Fruit fly (Drosophila melanogaster) whole organism, prepupa: ENCODE results near the gene AdamTS-B.

Experiments used
- CG10631 ChIP-seq: fragments of 200-800 bp; sonication (Bioruptor generic); optimal IDR thresholded peaks from 2 replicates; lab custom pipeline; 2016; ENCODE audit warnings: missing biosample characterization, missing genetic modification characterization
- CG10669 ChIP-seq: fragments of 200-800 bp; sonication (Bioruptor generic); optimal IDR thresholded peaks from 3 replicates; lab custom pipeline; 2018; ENCODE audit warnings: missing biosample characterization, mild to moderate bottlenecking, missing genetic modification characterization, moderate library complexity
- CG11294 ChIP-seq: fragments of 200-800 bp; sonication (Bioruptor generic); IDR thresholded peaks from 2 replicates; pipeline ENCODE4 v1.3.6; 2022; ENCODE audit warnings: missing biosample characterization, missing genetic modification characterization
- CG11762 ChIP-seq: fragments of 200-800 bp; sonication (Bioruptor generic); optimal IDR thresholded peaks from 3 replicates; lab custom pipeline; 2016; ENCODE audit warnings: missing biosample characterization, missing genetic modification characterization; ENCODE audit not compliant: insufficient read depth
- CG11902 ChIP-seq: fragments of 200-800 bp; sonication (Bioruptor generic); optimal IDR thresholded peaks from 3 replicates; lab custom pipeline; 2016; ENCODE audit warnings: missing biosample characterization, missing genetic modification characterization
- CG1621 ChIP-seq: fragments of 200-800 bp; sonication (Bioruptor generic); optimal IDR thresholded peaks from 3 replicates; lab custom pipeline; 2018; ENCODE audit warnings: missing biosample characterization, mild to moderate bottlenecking, missing genetic modification characterization
- CG3032 ChIP-seq: fragments of 200-800 bp; optimal IDR thresholded peaks from 2 replicates; lab custom pipeline; 2019; ENCODE audit warnings: missing biosample characterization, mild to moderate bottlenecking, missing genetic modification characterization, moderate library complexity
- CG34406 ChIP-seq: fragments of 200-800 bp; sonication (Bioruptor generic); optimal IDR thresholded peaks from 3 replicates; lab custom pipeline; 2016; ENCODE audit warnings: missing biosample characterization, missing genetic modification characterization
- CG3919 ChIP-seq: fragments of 200-800 bp; sonication (Bioruptor generic); optimal IDR thresholded peaks from 3 replicates; lab custom pipeline; 2016; ENCODE audit warnings: missing biosample characterization, missing genetic modification characterization
- CG4318 ChIP-seq: fragments of 200-800 bp; sonication (Bioruptor generic); optimal IDR thresholded peaks from 3 replicates; lab custom pipeline; 2017; ENCODE audit warnings: missing biosample characterization, mild to moderate bottlenecking, missing genetic modification characterization
- CG6163 ChIP-seq: fragments of 200-800 bp; sonication (Bioruptor generic); IDR thresholded peaks from 3 replicates; pipeline ENCODE4 v1.3.6; 2022; ENCODE audit warnings: missing biosample characterization, missing genetic modification characterization
- CG6276 ChIP-seq: fragments of 200-800 bp; sonication (Bioruptor generic); optimal IDR thresholded peaks from 2 replicates; lab custom pipeline; 2017; ENCODE audit warnings: missing biosample characterization, mild to moderate bottlenecking, missing genetic modification characterization
- CG6808 ChIP-seq: fragments of 200-800 bp; sonication (Bioruptor generic); optimal IDR thresholded peaks from 3 replicates; lab custom pipeline; 2017; ENCODE audit warnings: missing biosample characterization, missing genetic modification characterization, mild to moderate bottlenecking, moderate library complexity, missing genetic modification reagents
- CG6854 ChIP-seq: fragments of 200-800 bp; sonication (Bioruptor generic); optimal IDR thresholded peaks from 2 replicates; lab custom pipeline; 2017; ENCODE audit warnings: missing biosample characterization, mild to moderate bottlenecking, missing genetic modification characterization
- CG7368 ChIP-seq: fragments of 200-800 bp; sonication (Bioruptor generic); optimal IDR thresholded peaks from 3 replicates; lab custom pipeline; 2016; ENCODE audit warnings: missing biosample characterization, missing genetic modification characterization
- CG8119 ChIP-seq: fragments of 200-800 bp; sonication (Bioruptor generic); IDR thresholded peaks from 3 replicates; pipeline ENCODE4 v1.3.6; 2022; ENCODE audit warnings: missing biosample characterization, missing genetic modification characterization
- CG8319 ChIP-seq: fragments of 200-800 bp; sonication (Bioruptor generic); optimal IDR thresholded peaks from 3 replicates; lab custom pipeline; 2016; ENCODE audit warnings: missing biosample characterization, missing genetic modification characterization
- CG8632 ChIP-seq: fragments of 200-800 bp; sonication (Bioruptor generic); optimal IDR thresholded peaks from 3 replicates; lab custom pipeline; 2016; ENCODE audit warnings: missing biosample characterization, missing genetic modification characterization
- CG9139 ChIP-seq: fragments of 200-800 bp; sonication (Bioruptor generic); optimal IDR thresholded peaks from 3 replicates; lab custom pipeline; 2017; ENCODE audit warnings: missing biosample characterization, mild to moderate bottlenecking, missing genetic modification characterization
- Eip75B ChIP-seq: fragments of 200-800 bp; sonication (Bioruptor generic); optimal IDR thresholded peaks from 3 replicates; lab custom pipeline; 2016; ENCODE audit warnings: missing biosample characterization, missing genetic modification characterization
- Eip93F ChIP-seq: fragments of 200-800 bp; sonication (Bioruptor generic); optimal IDR thresholded peaks from 2 replicates; lab custom pipeline; 2016; ENCODE audit warnings: missing biosample characterization, mild to moderate bottlenecking, missing genetic modification characterization
- Ets96B ChIP-seq: fragments of 200-800 bp; optimal IDR thresholded peaks from 2 replicates; lab custom pipeline; 2019; ENCODE audit warnings: missing biosample characterization, mild to moderate bottlenecking, missing genetic modification characterization, moderate library complexity
- Gug ChIP-seq: fragments of 200-800 bp; sonication (Bioruptor generic); IDR thresholded peaks from 2 replicates; pipeline ENCODE4 v1.3.6; 2022; ENCODE audit warnings: missing biosample characterization, missing genetic modification characterization
- Hr39 ChIP-seq: fragments of 200-800 bp; sonication (Bioruptor generic); optimal IDR thresholded peaks from 2 replicates; lab custom pipeline; 2016; ENCODE audit warnings: missing biosample characterization, missing genetic modification characterization
- Hr4 ChIP-seq: fragments of 200-800 bp; sonication (Bioruptor generic); optimal IDR thresholded peaks from 3 replicates; lab custom pipeline; 2016; ENCODE audit warnings: missing biosample characterization, missing genetic modification characterization
- Lpt ChIP-seq: fragments of 200-800 bp; sonication (Bioruptor generic); optimal IDR thresholded peaks from 3 replicates; lab custom pipeline; 2016; ENCODE audit warnings: missing biosample characterization, missing genetic modification characterization
- Met ChIP-seq: fragments of 200-800 bp; sonication (Bioruptor generic); optimal IDR thresholded peaks from 3 replicates; lab custom pipeline; 2016; ENCODE audit warnings: missing biosample characterization, missing genetic modification characterization
- OdsH ChIP-seq: fragments of 200-800 bp; sonication (Bioruptor generic); optimal IDR thresholded peaks from 3 replicates; lab custom pipeline; 2016; ENCODE audit warnings: missing biosample characterization, missing genetic modification characterization
- Smox ChIP-seq: fragments of 200-800 bp; sonication (Bioruptor generic); optimal IDR thresholded peaks from 3 replicates; lab custom pipeline; 2016; ENCODE audit warnings: missing biosample characterization, missing genetic modification characterization
- Sox102F ChIP-seq: fragments of 200-800 bp; sonication (Bioruptor generic); optimal IDR thresholded peaks from 2 replicates; lab custom pipeline; 2016; ENCODE audit warnings: missing biosample characterization, mild to moderate bottlenecking, missing genetic modification characterization
- Sox14 ChIP-seq: fragments of 200-800 bp; sonication (Bioruptor generic); optimal IDR thresholded peaks from 3 replicates; lab custom pipeline; 2016; ENCODE audit warnings: missing biosample characterization, missing genetic modification characterization
- achi ChIP-seq: fragments of 200-800 bp; sonication (Bioruptor generic); optimal IDR thresholded peaks from 3 replicates; lab custom pipeline; 2016; ENCODE audit warnings: missing biosample characterization, missing genetic modification characterization
- acj6 ChIP-seq: fragments of 200-800 bp; sonication (Bioruptor generic); optimal IDR thresholded peaks from 3 replicates; lab custom pipeline; 2016; ENCODE audit warnings: missing biosample characterization, missing genetic modification characterization
- cyc ChIP-seq: fragments of 200-800 bp; sonication (Bioruptor generic); optimal IDR thresholded peaks from 3 replicates; lab custom pipeline; 2016; ENCODE audit warnings: missing biosample characterization, missing genetic modification characterization
- dac ChIP-seq: fragments of 200-800 bp; sonication (Bioruptor generic); optimal IDR thresholded peaks from 2 replicates; lab custom pipeline; 2017; ENCODE audit warnings: missing biosample characterization, mild to moderate bottlenecking, missing genetic modification characterization
- dsx ChIP-seq: fragments of 200-800 bp; optimal IDR thresholded peaks from 3 replicates; lab custom pipeline; 2019; ENCODE audit warnings: missing biosample characterization, mild to moderate bottlenecking, missing genetic modification characterization, moderate library complexity; ENCODE audit not compliant: poor library complexity, severe bottlenecking
- eg ChIP-seq: fragments of 200-800 bp; sonication (Bioruptor generic); IDR thresholded peaks from 3 replicates; pipeline ENCODE4 v1.3.6; 2022; ENCODE audit warnings: missing biosample characterization, missing genetic modification characterization
- esn ChIP-seq: fragments of 200-800 bp; sonication (Bioruptor generic); optimal IDR thresholded peaks from 2 replicates; lab custom pipeline; 2016; ENCODE audit warnings: missing biosample characterization, mild to moderate bottlenecking, missing genetic modification characterization, moderate library complexity
- fd59A ChIP-seq: fragments of 200-800 bp; sonication (Bioruptor generic); optimal IDR thresholded peaks from 2 replicates; lab custom pipeline; 2017; ENCODE audit warnings: missing biosample characterization, mild to moderate bottlenecking, missing genetic modification characterization, missing genetic modification reagents
- fd85E ChIP-seq: fragments of 200-800 bp; sonication (Bioruptor generic); optimal IDR thresholded peaks from 3 replicates; lab custom pipeline; 2016; ENCODE audit warnings: missing biosample characterization, missing genetic modification characterization
- fkh ChIP-seq: fragments of 200-800 bp; sonication (Bioruptor generic); optimal IDR thresholded peaks from 3 replicates; lab custom pipeline; 2017; ENCODE audit warnings: missing biosample characterization, mild to moderate bottlenecking, missing genetic modification characterization, moderate library complexity
- lz ChIP-seq: fragments of 200-800 bp; sonication (Bioruptor generic); optimal IDR thresholded peaks from 3 replicates; lab custom pipeline; 2016; ENCODE audit warnings: missing biosample characterization, missing genetic modification characterization
- pdm3 ChIP-seq: fragments of 200-800 bp; sonication (Bioruptor generic); optimal IDR thresholded peaks from 3 replicates; lab custom pipeline; 2016; ENCODE audit warnings: missing biosample characterization, missing genetic modification characterization
- salr ChIP-seq, 2 experiments: fragments of 200-800 bp; sonication (Bioruptor generic); optimal IDR thresholded peaks; 3 replicates each; lab custom pipeline; 2016 to 2018; ENCODE audit warnings: missing biosample characterization in 2 of 2, missing genetic modification characterization in 2 of 2, mild to moderate bottlenecking in 1 of 2
- ss ChIP-seq, 2 experiments: fragments of 200-800 bp; sonication (Bioruptor generic); optimal IDR thresholded peaks; 2 replicates in 1 of 2; 3 replicates in 1 of 2; lab custom pipeline; 2017 to 2018; ENCODE audit warnings: mild to moderate bottlenecking in 2 of 2, missing biosample characterization in 2 of 2, missing genetic modification characterization in 2 of 2, moderate library complexity in 1 of 2
- svp ChIP-seq: fragments of 200-800 bp; sonication (Bioruptor generic); peaks from one replicate; lab custom pipeline; 2016; ENCODE audit warnings: missing biosample characterization, missing genetic modification characterization
- topi ChIP-seq: fragments of 200-800 bp; sonication (Bioruptor generic); optimal IDR thresholded peaks from 3 replicates; lab custom pipeline; 2016; ENCODE audit warnings: missing biosample characterization, missing genetic modification characterization

The AdamTS-B gene

dm6 chrX:5737157-5737556 is 38.8 kb downstream of the AdamTS-B start (continued):
- no peak for TF ChIP-seq Eip93F
- TF ChIP-seq CG3919 (GFP tag; lab: Kevin White, UChicago): peak; percentile 33
- TF ChIP-seq topi: no peak
- peak; percentile 32 for TF ChIP-seq CG7368 (GFP tag; lab: Kevin White, UChicago)
- TF ChIP-seq CG10631 (GFP tag; lab: Kevin White, UChicago): peak; percentile 29
- peak; percentile 17 for TF ChIP-seq achi (GFP tag; lab: Kevin White, UChicago)
- peak; percentile 15 for TF ChIP-seq CG6808 (GFP tag; lab: Kevin White, UChicago)
- TF ChIP-seq salr (GFP tag; optimal IDR thresholded peaks at IDR 0.05; lab: Kevin White, UChicago): no peak
- TF ChIP-seq pdm3 (GFP tag; lab: Kevin White, UChicago): peak; percentile 11
- TF ChIP-seq CG10669 (GFP tag; lab: Kevin White, UChicago): no peak
- TF ChIP-seq fd59A: no peak
- TF ChIP-seq CG8119 (GFP tag; lab: Robert Waterston, UW): no peak; the same call in 2 of the 3 replicates
- TF ChIP-seq Smox (GFP tag; lab: Kevin White, UChicago): no peak
- TF ChIP-seq eg (GFP tag; lab: Robert Waterston, UW): peak; percentile 78
- TF ChIP-seq dac: no peak
- TF ChIP-seq CG3032 (tag; lab: Kevin White, UChicago): peak; percentile 11
- TF ChIP-seq Hr4: peak; percentile 25
- TF ChIP-seq CG9139 (GFP tag; lab: Kevin White, UChicago): peak; percentile 12
- TF ChIP-seq acj6: peak; percentile 11
- no peak for TF ChIP-seq fd85E (GFP tag; lab: Kevin White, UChicago)
- no peak for TF ChIP-seq Sox102F (GFP tag; lab: Kevin White, UChicago)
- no peak for TF ChIP-seq fkh
- no peak for TF ChIP-seq lz (GFP tag; lab: Kevin White, UChicago)
- no peak for TF ChIP-seq Met (GFP tag; lab: Kevin White, UChicago)
- TF ChIP-seq Hr39 (GFP tag; lab: Kevin White, UChicago): peak; percentile 51
- peak; percentile 36 for TF ChIP-seq CG1621 (tag; lab: Kevin White, UChicago)
- no peak for TF ChIP-seq ss (GFP tag; optimal IDR thresholded peaks at IDR 0.05; lab: Kevin White, UChicago)
- TF ChIP-seq CG11762: no peak
- TF ChIP-seq cyc (GFP tag; lab: Kevin White, UChicago): peak; percentile 29
- peak; percentile 9 for TF ChIP-seq OdsH
- TF ChIP-seq CG4318 (GFP tag; lab: Kevin White, UChicago): no peak
- TF ChIP-seq CG6276 (GFP tag; lab: Kevin White, UChicago): peak; percentile 21
- no peak for TF ChIP-seq CG34406 (GFP tag; lab: Kevin White, UChicago)
- TF ChIP-seq Gug: peak; percentile 47; the same call in 1 of the 2 replicates
- no peak for TF ChIP-seq dsx (GFP tag; lab: Kevin White, UChicago)
- no peak for TF ChIP-seq CG11902 (GFP tag; lab: Kevin White, UChicago)

- no peak for TF ChIP-seq achi (GFP tag; lab: Kevin White, UChicago)
- no peak for TF ChIP-seq salr (GFP tag; optimal IDR thresholded peaks at IDR 0.05; lab: Kevin White, UChicago)
- TF ChIP-seq fkh: no peak
- no peak for TF ChIP-seq CG8319
- TF ChIP-seq CG6808 (GFP tag; lab: Kevin White, UChicago): no peak
- TF ChIP-seq CG8632: no peak
- TF ChIP-seq Sox14: peak; percentile 9
- peak; percentile 12 for TF ChIP-seq Eip75B (GFP tag; lab: Kevin White, UChicago)
- peak; percentile 63 for TF ChIP-seq CG6854 (GFP tag; lab: Kevin White, UChicago)
- no peak for TF ChIP-seq Hr4
- peak; percentile 14 for TF ChIP-seq Smox (GFP tag; lab: Kevin White, UChicago)
- TF ChIP-seq Met (GFP tag; lab: Kevin White, UChicago): peak; percentile 31
- no peak for TF ChIP-seq CG11294 (GFP tag; lab: Robert Waterston, UW)
- TF ChIP-seq CG3919 (GFP tag; lab: Kevin White, UChicago): no peak
- no peak for TF ChIP-seq CG10669 (GFP tag; lab: Kevin White, UChicago)
- TF ChIP-seq esn (GFP tag; lab: Kevin White, UChicago): peak; percentile 47
- TF ChIP-seq svp (GFP tag; lab: Kevin White, UChicago): peak; percentile 67
- peak; percentile 10 for TF ChIP-seq dsx (GFP tag; lab: Kevin White, UChicago)
- TF ChIP-seq CG7368 (GFP tag; lab: Kevin White, UChicago): no peak
- no peak for TF ChIP-seq fd85E (GFP tag; lab: Kevin White, UChicago)
- no peak for TF ChIP-seq Eip93F
- peak; percentile 45 for TF ChIP-seq topi
- TF ChIP-seq CG6163 (GFP tag; lab: Robert Waterston, UW): peak; percentile 32; the same call in 1 of the 3 replicates
- TF ChIP-seq CG11902 (GFP tag; lab: Kevin White, UChicago): no peak
- TF ChIP-seq Lpt (GFP tag; lab: Kevin White, UChicago): no peak
- TF ChIP-seq CG10631 (GFP tag; lab: Kevin White, UChicago): no peak
- no peak for TF ChIP-seq CG9139 (GFP tag; lab: Kevin White, UChicago)
- TF ChIP-seq Ets96B (tag; lab: Kevin White, UChicago): no peak
- TF ChIP-seq CG1621 (tag; lab: Kevin White, UChicago): no peak
- no peak for TF ChIP-seq CG3032 (tag; lab: Kevin White, UChicago)
Observed at dm6 chrX:5737676-5738220, 39.4 kb downstream of the AdamTS-B start, which contains the start of gene Snx27. TSS of gene Snx27 (minus strand) at chrX:5738031.
